Worm (Caenorhabditis elegans): Measurements from ENCODE around the gene R09E10.13.

- TF ChIP-seq tbx-37 (GFP tag; conservative IDR thresholded peaks at IDR 0.05) (no peak), flt-1 (GFP tag; IDR thresholded peaks at IDR 0.05) (no peak), ama-1 (optimal IDR thresholded peaks at IDR 0.05) (no peak), ceh-36 (tag; optimal IDR thresholded peaks at IDR 0.05) (no peak), tra-4 (tag; optimal IDR thresholded peaks at IDR 0.05) (no peak), aly-1 (tag; optimal IDR thresholded peaks at IDR 0.05) (no peak), tbx-11 (GFP tag; IDR thresholded peaks at IDR 0.05) (no peak), scrt-1 (GFP tag; IDR thresholded peaks at IDR 0.05) (no peak), hmbx-1 (tag; optimal IDR thresholded peaks at IDR 0.05) (no peak)
These were observed 6.4 kb downstream of the R09E10.13 start for ce11 chrIV:10288575-10288974.

Measured in whole organism, early embryonic.